Worm (Caenorhabditis elegans) whole organism, young adult: ENCODE results near the gene C05D9.4.

Source experiments
- B0019.2 ChIP-seq: fragments of 200-800 bp; sonication (Bioruptor generic); conservative IDR thresholded peaks from 2 replicates; pipeline ENCODE4 v1.3.6; 2022; ENCODE audit warnings: missing genetic modification reagents, missing genetic modification characterization, missing compliant biosample characterization
- B0035.1 ChIP-seq: sonication (generic microtip); optimal IDR thresholded peaks from 2 replicates; lab custom pipeline; 2016; ENCODE audit warnings: missing genetic modification characterization, mild to moderate bottlenecking, missing compliant biosample characterization, missing genotype, missing genetic modification reagents
- B0261.1 ChIP-seq: sonication (generic microtip); optimal IDR thresholded peaks from 2 replicates; lab custom pipeline; 2016; ENCODE audit warnings: mild to moderate bottlenecking, missing genetic modification characterization, moderate library complexity, missing compliant biosample characterization
- C06A6.2 ChIP-seq: fragments of 200-800 bp; sonication (Bioruptor generic); conservative IDR thresholded peaks from 2 replicates; pipeline ENCODE4 v1.3.6; 2022; ENCODE audit warnings: missing genetic modification characterization, missing compliant biosample characterization
- F39B2.1 ChIP-seq: fragments of 200-800 bp; sonication (Bioruptor generic); IDR thresholded peaks from 2 replicates; pipeline ENCODE4 v1.3.6; 2022; ENCODE audit warnings: missing genetic modification reagents, missing genetic modification characterization, missing compliant biosample characterization
- K12H6.12 ChIP-seq: fragments of 200-800 bp; sonication (Bioruptor generic); optimal IDR thresholded peaks from 2 replicates; lab custom pipeline; 2018; ENCODE audit warnings: mild to moderate bottlenecking, missing genetic modification characterization, missing compliant biosample characterization
- T26A5.8 ChIP-seq: sonication (generic microtip); optimal IDR thresholded peaks from 2 replicates; lab custom pipeline; 2016; ENCODE audit warnings: missing genetic modification characterization, missing compliant biosample characterization
- Y79H2A.3 ChIP-seq: fragments of 200-800 bp; sonication (Bioruptor generic); conservative IDR thresholded peaks from 2 replicates; pipeline ENCODE4 v1.3.6; 2022; ENCODE audit warnings: missing genetic modification reagents, missing genetic modification characterization, missing compliant biosample characterization
- Y95B8A.8 ChIP-seq: fragments of 200-800 bp; sonication (Bioruptor generic); IDR thresholded peaks from 2 replicates; pipeline ENCODE4 v1.3.6; 2022; ENCODE audit warnings: missing genetic modification reagents, missing genetic modification characterization, missing compliant biosample characterization
- aptf-2 ChIP-seq: fragments of 200-800 bp; sonication (Bioruptor generic); conservative IDR thresholded peaks from 2 replicates; pipeline ENCODE4 v1.3.6; 2022; ENCODE audit warnings: missing genetic modification reagents, missing genetic modification characterization, missing compliant biosample characterization
- attf-5 ChIP-seq: fragments of 200-800 bp; sonication (Bioruptor generic); optimal IDR thresholded peaks from 2 replicates; lab custom pipeline; 2018; ENCODE audit warnings: mild to moderate bottlenecking, missing genetic modification characterization, missing compliant biosample characterization
- bed-1 ChIP-seq: fragments of 200-800 bp; sonication (Bioruptor generic); IDR thresholded peaks from 2 replicates; pipeline ENCODE4 v1.3.6; 2022; ENCODE audit warnings: missing genetic modification reagents, missing genetic modification characterization, missing compliant biosample characterization
- cebp-1 ChIP-seq, 2 experiments: fragments of 200-800 bp in 1 of 2; sonication (Bioruptor generic) in 1 of 2; sonication (generic microtip) in 1 of 2; IDR thresholded peaks in 1 of 2; optimal IDR thresholded peaks in 1 of 2; 2 replicates each; pipeline versions ENCODE4 v1.3.6 to Lab custom; 2017 to 2022; ENCODE audit warnings: missing compliant biosample characterization in 2 of 2, missing genetic modification characterization in 2 of 2, mild to moderate bottlenecking in 1 of 2, missing genetic modification reagents in 1 of 2, moderate library complexity in 1 of 2
- cebp-2 ChIP-seq: fragments of 200-800 bp; sonication (Bioruptor generic); IDR thresholded peaks from 2 replicates; pipeline ENCODE4 v1.3.6; 2022; ENCODE audit warnings: missing genetic modification characterization, missing compliant biosample characterization
- ceh-100 ChIP-seq: fragments of 200-800 bp; sonication (Bioruptor generic); IDR thresholded peaks from 2 replicates; pipeline ENCODE4 v1.3.6; 2022; ENCODE audit warnings: missing genetic modification reagents, missing genetic modification characterization, missing compliant biosample characterization
- die-1 ChIP-seq: sonication (generic microtip); optimal IDR thresholded peaks from 2 replicates; lab custom pipeline; 2016; ENCODE audit warnings: missing genotype, mild to moderate bottlenecking, missing genetic modification characterization, missing compliant biosample characterization
- dpff-1 ChIP-seq: sonication (generic microtip); optimal IDR thresholded peaks from 2 replicates; lab custom pipeline; 2017; ENCODE audit warnings: mild to moderate bottlenecking, missing genetic modification characterization, missing compliant biosample characterization
- dpl-1 ChIP-seq: fragments of 150-350 bp; optimal IDR thresholded peaks from 2 replicates; lab custom pipeline; 2014; ENCODE audit warnings: missing biosample characterization, missing genetic modification reagents, missing genetic modification characterization
- egl-18 ChIP-seq: fragments of 200-800 bp; sonication (Bioruptor generic); IDR thresholded peaks from 2 replicates; pipeline ENCODE4 v1.3.6; 2022; ENCODE audit warnings: missing genetic modification reagents, missing genetic modification characterization, missing compliant biosample characterization
- egl-44 ChIP-seq: fragments of 200-800 bp; sonication (Bioruptor generic); IDR thresholded peaks from 2 replicates; pipeline ENCODE4 v1.3.6; 2022; ENCODE audit warnings: missing genetic modification reagents, missing genetic modification characterization, missing compliant biosample characterization
- ekl-4 ChIP-seq: fragments of 200-800 bp; sonication (Bioruptor generic); IDR thresholded peaks from 2 replicates; pipeline ENCODE4 v1.3.6; 2022; ENCODE audit warnings: missing genetic modification reagents, missing genetic modification characterization, missing compliant biosample characterization
- hlh-12 ChIP-seq: sonication (generic microtip); optimal IDR thresholded peaks from 2 replicates; lab custom pipeline; 2016; ENCODE audit warnings: missing genetic modification characterization, missing compliant biosample characterization
- hlh-26 ChIP-seq: fragments of 200-800 bp; sonication (Bioruptor generic); conservative IDR thresholded peaks from 2 replicates; pipeline ENCODE4 v1.3.6; 2022; ENCODE audit warnings: missing genetic modification reagents, missing genetic modification characterization, missing compliant biosample characterization
- hmg-1.2 ChIP-seq: fragments of 200-800 bp; sonication (Bioruptor generic); IDR thresholded peaks from 2 replicates; pipeline ENCODE4 v1.3.6; 2022; ENCODE audit warnings: missing genetic modification reagents, missing genetic modification characterization, missing compliant biosample characterization
- let-526 ChIP-seq: fragments of 200-800 bp; sonication (Bioruptor generic); IDR thresholded peaks from 2 replicates; pipeline ENCODE4 v1.3.6; 2022; ENCODE audit warnings: missing genetic modification reagents, missing genetic modification characterization, missing compliant biosample characterization
- let-607 ChIP-seq, 2 experiments: fragments of 200-800 bp in 1 of 2; sonication (Bioruptor generic) in 1 of 2; sonication (generic microtip) in 1 of 2; optimal IDR thresholded peaks; 2 replicates each; lab custom pipeline; 2016 to 2018; ENCODE audit warnings: mild to moderate bottlenecking in 2 of 2, missing compliant biosample characterization in 2 of 2, missing genetic modification characterization in 2 of 2, moderate library complexity in 2 of 2, missing genotype in 1 of 2
- lin-26 ChIP-seq: fragments of 200-800 bp; sonication (Bioruptor generic); IDR thresholded peaks from 2 replicates; pipeline ENCODE4 v1.3.6; 2022; ENCODE audit warnings: missing genetic modification reagents, missing genetic modification characterization, missing compliant biosample characterization
- lin-35 ChIP-seq, 3 experiments: fragments of 150-350 bp in 2 of 3; sonication (generic microtip) in 1 of 3; optimal IDR thresholded peaks; 2 replicates each; lab custom pipeline; 2014 to 2018; ENCODE audit warnings: missing biosample characterization in 3 of 3, missing genetic modification characterization in 3 of 3, missing genetic modification reagents in 3 of 3
- lsy-27 ChIP-seq: sonication (generic microtip); optimal IDR thresholded peaks from 2 replicates; lab custom pipeline; 2017; ENCODE audit warnings: missing genetic modification characterization, mild to moderate bottlenecking, missing compliant biosample characterization, antibody characterized with exemption, missing genotype, borderline replicate concordance; ENCODE audit not compliant: insufficient read depth
- madf-10 ChIP-seq: sonication (generic microtip); optimal IDR thresholded peaks from 2 replicates; lab custom pipeline; 2016; ENCODE audit warnings: mild to moderate bottlenecking, missing genetic modification characterization, missing compliant biosample characterization
- mcd-1 ChIP-seq: fragments of 200-800 bp; sonication (Bioruptor generic); IDR thresholded peaks from 2 replicates; pipeline ENCODE4 v1.3.6; 2022; ENCODE audit warnings: missing genetic modification reagents, missing genetic modification characterization, missing compliant biosample characterization
- mxl-1 ChIP-seq: sonication (generic microtip); optimal IDR thresholded peaks from 2 replicates; lab custom pipeline; 2016; ENCODE audit warnings: missing genetic modification characterization, missing compliant biosample characterization
- nhr-90 ChIP-seq: sonication (generic microtip); optimal IDR thresholded peaks from 2 replicates; lab custom pipeline; 2016; ENCODE audit warnings: missing genotype, mild to moderate bottlenecking, missing genetic modification characterization, missing compliant biosample characterization
- pbrm-1 ChIP-seq: fragments of 200-800 bp; sonication (Bioruptor generic); IDR thresholded peaks from 2 replicates; pipeline ENCODE4 v1.3.6; 2022; ENCODE audit warnings: missing genetic modification reagents, missing genetic modification characterization, missing compliant biosample characterization
- rec-8 ChIP-seq, 2 experiments: sonication (generic microtip); optimal IDR thresholded peaks; 2 replicates each; lab custom pipeline; 2016; ENCODE audit warnings: mild to moderate bottlenecking in 2 of 2, missing genetic modification characterization in 2 of 2, missing genetic modification reagents in 2 of 2, missing genotype in 2 of 2, missing biosample characterization in 1 of 2, missing compliant biosample characterization in 1 of 2, moderate library complexity in 1 of 2
- rpc-1 ChIP-seq, 2 experiments: fragments of 150-350 bp in 1 of 2; sonication (generic microtip) in 1 of 2; optimal IDR thresholded peaks; 2 replicates each; lab custom pipeline; 2014 to 2018; ENCODE audit warnings: missing biosample characterization in 1 of 2, missing genetic modification characterization in 1 of 2, missing genetic modification reagents in 1 of 2, missing genotype in 1 of 2
- tbp1 ChIP-seq: fragments of 200-800 bp; sonication (Bioruptor generic); optimal IDR thresholded peaks from 2 replicates; lab custom pipeline; 2018; ENCODE audit warnings: mild to moderate bottlenecking, missing genetic modification characterization, missing compliant biosample characterization
- zim-3 ChIP-seq: sonication (generic microtip); optimal IDR thresholded peaks from 2 replicates; lab custom pipeline; 2017; ENCODE audit warnings: mild to moderate bottlenecking, missing genetic modification characterization, moderate library complexity, missing compliant biosample characterization
- ztf-18 ChIP-seq: sonication (generic microtip); optimal IDR thresholded peaks from 2 replicates; lab custom pipeline; 2016; ENCODE audit warnings: missing genotype, mild to moderate bottlenecking, missing genetic modification characterization, missing compliant biosample characterization
- ztf-25 ChIP-seq: fragments of 200-800 bp; sonication (Bioruptor generic); IDR thresholded peaks from 2 replicates; pipeline ENCODE4 v1.3.6; 2022; ENCODE audit warnings: missing genetic modification reagents, missing genetic modification characterization, missing compliant biosample characterization
- ztf-3 ChIP-seq: fragments of 200-800 bp; sonication (Bioruptor generic); optimal IDR thresholded peaks from 2 replicates; lab custom pipeline; 2018; ENCODE audit warnings: mild to moderate bottlenecking, missing genetic modification characterization, missing compliant biosample characterization

Gene C05D9.4

DNA sequence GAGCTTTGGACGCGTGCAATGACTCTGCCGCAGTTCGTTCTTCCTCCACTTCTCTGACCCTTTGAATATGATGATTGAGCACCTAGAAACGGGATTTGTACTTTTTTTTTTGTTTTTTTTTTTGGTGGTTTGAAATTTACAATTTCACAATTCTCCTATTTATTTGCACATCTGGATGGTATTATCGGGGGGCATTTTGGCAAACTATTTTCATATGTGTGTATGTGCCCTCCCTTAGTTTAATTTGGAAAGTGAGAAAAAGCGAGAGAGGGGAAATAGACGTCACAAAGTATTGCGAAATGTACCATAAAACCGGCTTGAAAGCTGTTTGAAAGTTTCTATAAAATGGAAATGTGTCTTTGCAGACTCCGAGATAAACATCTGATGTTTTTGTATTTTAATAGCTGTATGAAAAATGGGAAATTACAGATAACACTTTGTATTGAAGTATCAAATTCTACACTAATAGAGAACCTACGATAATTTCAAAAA lies 21.4 kb upstream of the C05D9.4 start:
- TF ChIP-seq cebp-1 (GFP tag; IDR thresholded peaks at IDR 0.05; lab: Robert Waterston, UW) (no peak), cebp-1 (tag; optimal IDR thresholded peaks at IDR 0.05; lab: Kevin White, UChicago) (peak; percentile 89), dpff-1 (tag; lab: Kevin White, UChicago) (no peak), T26A5.8 (tag; lab: Kevin White, UChicago) (no peak)
- TF ChIP-seq, all 124 proteins: peak for 1

DNA sequence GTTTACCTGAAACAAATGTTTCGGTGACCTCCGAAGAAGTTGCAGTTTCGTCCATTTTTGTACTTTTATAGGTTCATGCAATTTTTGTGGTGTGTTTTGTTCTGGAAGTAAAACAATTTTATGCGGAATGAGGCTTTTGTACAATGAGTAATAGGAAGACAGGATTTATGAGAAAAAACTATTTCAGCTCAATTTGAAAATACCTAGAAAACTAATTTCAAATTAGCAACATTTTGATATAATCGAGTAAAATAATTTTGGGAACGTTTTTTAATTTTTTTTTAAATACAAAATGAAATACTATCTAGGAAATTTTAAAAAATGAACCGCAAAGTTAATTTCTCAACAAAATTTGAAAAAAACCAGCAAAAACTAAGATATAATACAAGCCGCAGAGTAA lies 19.8 kb upstream of the C05D9.4 start, which contains the start of gene rei-2:
TSS of gene rei-2 (minus strand) at position 101 of the 400 bp plus-strand sequence.
- no peak for TF ChIP-seq madf-10

DNA sequence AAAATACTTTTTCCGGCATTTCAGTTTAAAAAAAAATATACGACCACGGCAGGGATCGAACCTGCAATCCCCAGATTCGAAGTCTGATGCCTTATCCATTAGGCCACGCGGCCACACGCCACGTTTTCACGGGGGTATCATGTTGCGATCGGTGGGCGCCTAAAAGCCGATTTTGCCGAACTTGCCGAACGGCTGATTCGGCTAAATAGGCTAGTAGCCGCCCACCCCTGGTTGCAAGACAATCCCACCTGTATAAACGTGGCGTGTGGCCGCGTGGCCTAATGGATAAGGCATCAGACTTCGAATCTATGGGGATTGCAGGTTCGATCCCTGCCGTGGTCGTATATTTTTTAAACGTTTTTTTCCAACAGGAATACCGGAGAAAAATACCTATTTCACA lies 18.7 kb upstream of the C05D9.4 start:
- 0 out of 2 replicates have a peak, but pooled peaks have one; percentile 33 for TF ChIP-seq Y95B8A.8 (GFP tag; lab: Robert Waterston, UW)
- TF ChIP-seq B0019.2, result peak; percentile 20; the same call in 1 of the 2 replicates
- 0 out of 2 replicates have a peak, but pooled peaks have one; percentile 20 for TF ChIP-seq ceh-100 (GFP tag; lab: Robert Waterston, UW)
- TF ChIP-seq hmg-1.2 (GFP tag; lab: Robert Waterston, UW), result peak; percentile 30
- TF ChIP-seq let-526 (GFP tag; lab: Robert Waterston, UW), result no peak
- 0 out of 2 replicates have a peak, but pooled peaks have one; percentile 26 for TF ChIP-seq ztf-25
- peak; percentile 74 for TF ChIP-seq tbp1 (GFP tag; lab: Kevin White, UChicago)
- TF ChIP-seq rpc-1 (optimal IDR thresholded peaks at IDR 0.05; lab: Kevin White, UChicago), result peak; percentile 30
- TF ChIP-seq rpc-1 (tag; optimal IDR thresholded peaks at IDR 0.05; lab: Kevin White, UChicago), result peak; percentile 65
- TF ChIP-seq nhr-90 (tag; lab: Kevin White, UChicago), result no peak
- 0 out of 2 replicates have a peak, but pooled peaks have one; percentile 45 for TF ChIP-seq cebp-2 (GFP tag; lab: Robert Waterston, UW)
- no peak for TF ChIP-seq let-607 (tag; optimal IDR thresholded peaks at IDR 0.05; lab: Kevin White, UChicago)
- TF ChIP-seq ztf-18 (tag; lab: Kevin White, UChicago), result no peak
- TF ChIP-seq pbrm-1, result peak; percentile 49; the same call in 1 of the 2 replicates
- TF ChIP-seq B0035.1 (tag; lab: Kevin White, UChicago), result no peak
- TF ChIP-seq ekl-4 (GFP tag; lab: Robert Waterston, UW), result 0 out of 2 replicates have a peak, but pooled peaks have one; percentile 39
- peak; percentile 57; the same call in 1 of the 2 replicates for TF ChIP-seq lin-26

DNA sequence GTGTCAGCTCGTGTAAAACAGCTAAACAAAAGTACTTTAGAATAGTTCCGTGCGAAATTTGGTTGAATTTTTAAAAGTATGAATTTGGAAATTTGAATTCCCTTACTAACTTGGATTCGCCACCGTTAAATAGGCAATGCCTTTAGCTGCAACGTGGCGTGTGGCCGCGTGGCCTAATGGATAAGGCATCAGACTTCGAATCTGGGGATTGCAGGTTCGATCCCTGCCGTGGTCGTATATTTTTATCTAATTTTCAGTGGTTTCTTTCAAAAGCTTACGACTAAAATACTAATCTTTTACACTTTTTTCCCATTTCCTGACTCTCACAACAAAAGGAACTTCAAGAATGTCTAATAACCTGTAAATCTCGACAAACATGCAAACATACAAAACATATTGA lies 18.2 kb upstream of the C05D9.4 start:
- no peak for TF ChIP-seq ztf-18 (tag; lab: Kevin White, UChicago)
- TF ChIP-seq mxl-1 (tag; lab: Kevin White, UChicago), result no peak
- no peak for TF ChIP-seq ekl-4 (GFP tag; lab: Robert Waterston, UW)
- TF ChIP-seq Y79H2A.3 (GFP tag; lab: Robert Waterston, UW), result no peak
- TF ChIP-seq F39B2.1, result no peak
- no peak for TF ChIP-seq lin-35 (GFP tag; optimal IDR thresholded peaks at IDR 0.05; lab: Kevin White, UChicago)
- peak; percentile 7 for TF ChIP-seq attf-5 (GFP tag; lab: Kevin White, UChicago)
- no peak for TF ChIP-seq die-1
- no peak for TF ChIP-seq egl-44 (GFP tag; lab: Robert Waterston, UW)
- TF ChIP-seq ceh-100 (GFP tag; lab: Robert Waterston, UW), result no peak
- no peak for TF ChIP-seq C06A6.2 (GFP tag; lab: Robert Waterston, UW)
- no peak for TF ChIP-seq hlh-12 (tag; lab: Kevin White, UChicago)
- no peak for TF ChIP-seq mcd-1 (GFP tag; lab: Robert Waterston, UW)
- no peak for TF ChIP-seq rec-8 (tag; optimal IDR thresholded peaks at IDR 0.05; lab: Kevin White, UChicago)
- no peak for TF ChIP-seq Y95B8A.8 (GFP tag; lab: Robert Waterston, UW)
- TF ChIP-seq egl-18 (GFP tag; lab: Robert Waterston, UW), result no peak
- no peak for TF ChIP-seq B0035.1 (tag; lab: Kevin White, UChicago)
- TF ChIP-seq bed-1 (GFP tag; lab: Robert Waterston, UW), result no peak
- TF ChIP-seq ztf-3 (GFP tag; lab: Kevin White, UChicago), result no peak
- TF ChIP-seq hlh-26 (GFP tag; lab: Robert Waterston, UW), result no peak
- peak; percentile 88 for TF ChIP-seq tbp1 (GFP tag; lab: Kevin White, UChicago)
- no peak for TF ChIP-seq dpl-1 (GFP tag; lab: Kevin White, UChicago)
- TF ChIP-seq aptf-2 (GFP tag; lab: Robert Waterston, UW), result no peak
- TF ChIP-seq B0261.1 (tag; lab: Kevin White, UChicago), result peak; percentile 58
- TF ChIP-seq lsy-27 (tag; lab: Kevin White, UChicago), result no peak
- no peak for TF ChIP-seq zim-3 (tag; lab: Kevin White, UChicago)
- peak; percentile 15 for TF ChIP-seq K12H6.12 (tag; lab: Kevin White, UChicago)
